Worm (Caenorhabditis elegans) whole organism, early embryonic: ENCODE data around the gene zfp-3.

Source experiments
- B0310.2 ChIP-seq: sonication (generic microtip); optimal IDR thresholded peaks from 2 replicates; lab custom pipeline; 2016; ENCODE audit warnings: mild to moderate bottlenecking, missing genetic modification characterization, missing compliant biosample characterization
- ama-1 ChIP-seq: fragments of 150-350 bp; optimal IDR thresholded peaks from 2 replicates; lab custom pipeline; 2014
- hmbx-1 ChIP-seq: sonication (generic microtip); optimal IDR thresholded peaks from 2 replicates; lab custom pipeline; 2016; ENCODE audit warnings: mild to moderate bottlenecking, missing genetic modification characterization, missing compliant biosample characterization
- tbx-11 ChIP-seq: fragments of 200-800 bp; sonication (Bioruptor generic); IDR thresholded peaks from 2 replicates; pipeline ENCODE4 v1.3.6; 2022; ENCODE audit warnings: missing genetic modification characterization, missing compliant biosample characterization
- tbx-37 ChIP-seq: fragments of 200-800 bp; sonication (Bioruptor generic); conservative IDR thresholded peaks from 2 replicates; pipeline ENCODE4 v1.3.6; 2022; ENCODE audit warnings: missing genetic modification reagents, missing genetic modification characterization, missing compliant biosample characterization

- TF ChIP-seq ama-1 (lab: Kevin White, UChicago) = no peak
- TF ChIP-seq B0310.2 (tag; lab: Kevin White, UChicago) = no peak
- no peak for TF ChIP-seq tbx-37 (GFP tag; lab: Robert Waterston, UW)
- no peak for TF ChIP-seq tbx-11 (GFP tag; lab: Robert Waterston, UW)
- TF ChIP-seq hmbx-1 = no peak
These were observed 5.6 kb upstream of the zfp-3 start for ce11 chrX:1451816-1452602.
